Fruit fly (Drosophila melanogaster): Measurements from ENCODE around the gene CG4558.

DNA sequence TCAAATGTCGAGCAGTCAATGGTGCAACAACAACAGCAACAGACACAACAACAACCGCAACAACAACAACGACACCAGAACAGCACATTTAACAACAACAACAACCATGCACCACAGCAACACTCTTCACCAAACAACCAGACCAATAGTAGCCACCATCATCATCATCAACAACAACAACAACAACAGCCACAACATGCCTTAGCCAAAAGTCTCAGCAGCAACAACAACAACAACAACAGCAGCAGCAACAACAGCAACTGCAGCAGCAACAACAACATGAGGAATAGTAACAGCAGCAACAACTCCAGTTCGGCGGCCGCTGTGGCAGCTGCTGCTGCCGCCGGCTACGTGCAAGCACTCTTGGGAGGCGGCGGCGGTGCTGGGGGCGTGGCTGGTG lies 26.8 kb downstream of the CG4558 start:
- no peak for TF ChIP-seq psq (optimal IDR thresholded peaks at IDR 0.05)
- no peak for TF ChIP-seq Dll (optimal IDR thresholded peaks at IDR 0.05)
